Worm (Caenorhabditis elegans) whole organism, L3 larva: ENCODE results near the gene micu-1.

Experiments
- R02D3.7 ChIP-seq: fragments of 150-350 bp; optimal IDR thresholded peaks from 2 replicates; lab custom pipeline; 2014; ENCODE audit warnings: missing biosample characterization, missing genetic modification characterization
- ZK546.5 ChIP-seq: sonication (generic microtip); optimal IDR thresholded peaks from 2 replicates; lab custom pipeline; 2017; ENCODE audit warnings: missing biosample characterization, missing genetic modification characterization
- aly-2 ChIP-seq: fragments of 150-350 bp; optimal IDR thresholded peaks from 2 replicates; lab custom pipeline; 2014; ENCODE audit warnings: missing biosample characterization, missing genetic modification characterization
- ceh-16 ChIP-seq: sonication (generic microtip); optimal IDR thresholded peaks from 2 replicates; lab custom pipeline; 2017; ENCODE audit warnings: missing biosample characterization, missing genetic modification characterization
- ceh-28 ChIP-seq: fragments of 150-350 bp; optimal IDR thresholded peaks from 2 replicates; lab custom pipeline; 2014; ENCODE audit warnings: missing biosample characterization, missing genetic modification reagents, missing genetic modification characterization
- ceh-82 ChIP-seq: fragments of 150-350 bp; optimal IDR thresholded peaks from 2 replicates; lab custom pipeline; 2014; ENCODE audit warnings: missing biosample characterization, missing genetic modification characterization
- ceh-9 ChIP-seq: sonication (generic microtip); optimal IDR thresholded peaks from 2 replicates; lab custom pipeline; 2018; ENCODE audit warnings: missing biosample characterization, missing genetic modification characterization
- daf-12 ChIP-seq: fragments of 150-350 bp; optimal IDR thresholded peaks from 2 replicates; lab custom pipeline; 2014; ENCODE audit warnings: missing biosample characterization, missing genetic modification reagents, missing genetic modification characterization
- egl-27 ChIP-seq: sonication (generic microtip); optimal IDR thresholded peaks from 4 replicates; lab custom pipeline; 2017; ENCODE audit warnings: missing biosample characterization, missing genetic modification reagents, missing genetic modification characterization
- egl-5 ChIP-seq: fragments of 150-350 bp; optimal IDR thresholded peaks from 2 replicates; lab custom pipeline; 2017; ENCODE audit warnings: missing biosample characterization, missing genetic modification reagents, missing genetic modification characterization, inconsistent platforms
- elt-1 ChIP-seq: fragments of 150-350 bp; optimal IDR thresholded peaks from 2 replicates; lab custom pipeline; 2014; ENCODE audit warnings: missing biosample characterization, missing genetic modification characterization
- elt-3 ChIP-seq, 3 experiments: fragments of 150-350 bp in 1 of 3; sonication (generic microtip) in 2 of 3; optimal IDR thresholded peaks; 2 replicates in 2 of 3; 4 replicates in 1 of 3; lab custom pipeline; 2014 to 2017; ENCODE audit warnings: missing biosample characterization in 3 of 3, missing genetic modification characterization in 3 of 3
- eor-1 ChIP-seq, 2 experiments: fragments of 150-350 bp; optimal IDR thresholded peaks; 2 replicates each; lab custom pipeline; 2014 to 2018; ENCODE audit warnings: missing biosample characterization in 2 of 2, missing genetic modification characterization in 2 of 2
- fkh-10 ChIP-seq: sonication (generic microtip); optimal IDR thresholded peaks from 2 replicates; lab custom pipeline; 2017; ENCODE audit warnings: missing biosample characterization, missing genetic modification reagents, missing genetic modification characterization
- fkh-2 ChIP-seq: fragments of 150-350 bp; optimal IDR thresholded peaks from 2 replicates; lab custom pipeline; 2014; ENCODE audit warnings: missing biosample characterization, missing genetic modification reagents, missing genetic modification characterization
- fos-1 ChIP-seq: fragments of 150-350 bp; optimal IDR thresholded peaks from 2 replicates; lab custom pipeline; 2014; ENCODE audit warnings: missing biosample characterization, missing genetic modification characterization
- hmg-11 ChIP-seq: sonication (generic microtip); optimal IDR thresholded peaks from 2 replicates; lab custom pipeline; 2016; ENCODE audit warnings: missing genetic modification characterization, missing compliant biosample characterization
- jun-1 ChIP-seq: fragments of 150-350 bp; optimal IDR thresholded peaks from 2 replicates; lab custom pipeline; 2014; ENCODE audit warnings: missing biosample characterization, missing genetic modification reagents, missing genetic modification characterization
- lin-15B ChIP-seq: fragments of 150-350 bp; optimal IDR thresholded peaks from 2 replicates; lab custom pipeline; 2014; ENCODE audit warnings: missing biosample characterization, missing genetic modification characterization
- lin-39 ChIP-seq: fragments of 150-350 bp; optimal IDR thresholded peaks from 2 replicates; lab custom pipeline; 2018; ENCODE audit warnings: missing biosample characterization, missing genetic modification reagents, missing genetic modification characterization
- lsy-12 ChIP-seq: sonication (generic microtip); optimal IDR thresholded peaks from 2 replicates; lab custom pipeline; 2016; ENCODE audit warnings: mild to moderate bottlenecking, missing genetic modification characterization, missing compliant biosample characterization
- mml-1 ChIP-seq: fragments of 150-350 bp; sonication (generic microtip); optimal IDR thresholded peaks from 3 replicates; lab custom pipeline; 2014; ENCODE audit warnings: missing biosample characterization, missing genetic modification characterization
- nfya-1 ChIP-seq: sonication (generic microtip); optimal IDR thresholded peaks from 2 replicates; lab custom pipeline; 2017; ENCODE audit warnings: missing genetic modification characterization, mild to moderate bottlenecking, missing compliant biosample characterization, antibody characterized with exemption, moderate library complexity; ENCODE audit not compliant: insufficient read depth
- nhr-11 ChIP-seq: fragments of 150-350 bp; optimal IDR thresholded peaks from 2 replicates; lab custom pipeline; 2014; ENCODE audit warnings: missing biosample characterization, missing genetic modification characterization
- nhr-12 ChIP-seq: fragments of 150-350 bp; optimal IDR thresholded peaks from 2 replicates; lab custom pipeline; 2014; ENCODE audit warnings: missing biosample characterization, missing genetic modification characterization
- nhr-23 ChIP-seq: fragments of 150-350 bp; optimal IDR thresholded peaks from 2 replicates; lab custom pipeline; 2014; ENCODE audit warnings: missing biosample characterization, missing genetic modification reagents, missing genetic modification characterization
- nhr-237 ChIP-seq: fragments of 150-350 bp; optimal IDR thresholded peaks from 2 replicates; lab custom pipeline; 2014; ENCODE audit warnings: missing biosample characterization, missing genetic modification characterization
- nhr-43 ChIP-seq: sonication (generic microtip); optimal IDR thresholded peaks from 2 replicates; lab custom pipeline; 2016; ENCODE audit warnings: mild to moderate bottlenecking, missing genetic modification characterization, missing compliant biosample characterization; ENCODE audit not compliant: poor library complexity, severe bottlenecking
- nhr-67 ChIP-seq: fragments of 150-350 bp; optimal IDR thresholded peaks from 2 replicates; lab custom pipeline; 2014; ENCODE audit warnings: missing biosample characterization, missing genetic modification characterization
- nhr-77 ChIP-seq: fragments of 150-350 bp; optimal IDR thresholded peaks from 2 replicates; lab custom pipeline; 2014; ENCODE audit warnings: missing biosample characterization, missing genetic modification characterization
- pha-4 ChIP-seq: fragments of 150-350 bp; optimal IDR thresholded peaks from 2 replicates; lab custom pipeline; 2014; ENCODE audit warnings: missing biosample characterization, missing genetic modification reagents, missing genetic modification characterization
- pqm-1 ChIP-seq: fragments of 150-350 bp; optimal IDR thresholded peaks from 2 replicates; lab custom pipeline; 2017; ENCODE audit warnings: missing biosample characterization, missing genetic modification characterization, inconsistent platforms
- sea-2 ChIP-seq: fragments of 150-350 bp; sonication (generic microtip); optimal IDR thresholded peaks from 4 replicates; lab custom pipeline; 2014; ENCODE audit warnings: missing biosample characterization, missing genetic modification reagents, missing genetic modification characterization
- skn-1 ChIP-seq: fragments of 150-350 bp; optimal IDR thresholded peaks from 2 replicates; lab custom pipeline; 2014; ENCODE audit warnings: missing biosample characterization, missing genetic modification characterization
- snpc-4 ChIP-seq: fragments of 150-350 bp; optimal IDR thresholded peaks from 2 replicates; lab custom pipeline; 2014; ENCODE audit warnings: missing biosample characterization, missing genetic modification characterization
- tbx-2 ChIP-seq: sonication (generic microtip); optimal IDR thresholded peaks from 2 replicates; lab custom pipeline; 2016; ENCODE audit warnings: mild to moderate bottlenecking, missing genetic modification characterization, missing compliant biosample characterization
- unc-62 ChIP-seq: fragments of 150-350 bp; sonication (generic microtip); optimal IDR thresholded peaks from 4 replicates; lab custom pipeline; 2014; ENCODE audit warnings: missing biosample characterization, missing genetic modification reagents, missing genetic modification characterization
- zag-1 ChIP-seq: fragments of 150-350 bp; optimal IDR thresholded peaks from 2 replicates; lab custom pipeline; 2014; ENCODE audit warnings: missing biosample characterization, missing genetic modification characterization
- ztf-11 ChIP-seq: fragments of 150-350 bp; optimal IDR thresholded peaks from 2 replicates; lab custom pipeline; 2014; ENCODE audit warnings: missing biosample characterization, missing genetic modification characterization
- ztf-4 ChIP-seq: fragments of 150-350 bp; optimal IDR thresholded peaks from 2 replicates; lab custom pipeline; 2014; ENCODE audit warnings: missing biosample characterization, missing genetic modification characterization

Gene micu-1

ce11 chrIV:13255886-13256285, 41.8 kb upstream of the micu-1 start, which contains the start of gene bus-12:
bus-12 (plus strand) TSS chrIV:13256186.
- TF ChIP-seq sea-2 (GFP tag; lab: Kevin White, UChicago) (no peak), eor-1 (tag; optimal IDR thresholded peaks at IDR 0.05; lab: Kevin White, UChicago) (no peak), nhr-237 (tag; lab: Kevin White, UChicago) (no peak), ztf-4 (tag; lab: Kevin White, UChicago) (no peak), fkh-2 (tag; lab: Kevin White, UChicago) (no peak), lsy-12 (no peak), hmg-11 (tag; lab: Kevin White, UChicago) (no peak), fkh-10 (GFP tag; lab: Kevin White, UChicago) (no peak), nhr-43 (tag; lab: Kevin White, UChicago) (no peak), ceh-16 (no peak), ZK546.5 (tag; lab: Kevin White, UChicago) (no peak), daf-12 (tag; lab: Kevin White, UChicago) (no peak), jun-1 (no peak), egl-5 (tag; lab: Kevin White, UChicago) (no peak), skn-1 (tag; lab: Kevin White, UChicago) (no peak), R02D3.7 (tag; lab: Kevin White, UChicago) (no peak), ceh-82 (tag; lab: Kevin White, UChicago) (no peak), aly-2 (no peak), nfya-1 (no peak), nhr-12 (no peak)

- TF ChIP-seq mml-1 (no peak), lin-15B (tag; lab: Kevin White, UChicago) (no peak), ceh-16 (no peak), elt-3 (tag; optimal IDR thresholded peaks at IDR 0.05; lab: Kevin White, UChicago) (no peak), zag-1 (tag; lab: Kevin White, UChicago) (no peak), hmg-11 (tag; lab: Kevin White, UChicago) (no peak), nhr-23 (tag; lab: Kevin White, UChicago) (no peak), egl-27 (tag; lab: Kevin White, UChicago) (no peak)
Measured at ce11 chrIV:13258872-13259271, 38.9 kb upstream of the micu-1 start, which contains the start of gene JC8.16. JC8.16 (plus strand) TSS chrIV:13259172.

DNA sequence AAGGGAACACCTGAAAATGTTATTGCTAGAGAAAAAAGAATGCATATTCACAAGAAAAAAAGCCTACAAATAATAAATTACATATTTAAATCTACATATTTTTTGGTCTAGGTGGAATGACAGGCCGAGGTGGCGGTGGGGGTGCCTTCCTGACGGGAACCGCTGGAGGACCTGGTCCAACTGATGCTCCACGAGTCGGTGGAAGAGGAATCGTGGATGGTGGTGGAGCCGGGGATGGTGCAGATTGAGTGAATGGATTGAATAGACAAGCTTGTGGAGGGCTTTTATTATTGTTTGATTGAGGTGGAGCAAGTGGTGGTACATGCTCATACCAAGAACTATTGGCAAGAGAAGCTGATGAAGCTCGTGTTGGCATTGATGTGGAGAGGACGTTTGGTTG, 35.9 kb upstream of the micu-1 start:
- no peak for TF ChIP-seq hmg-11 (tag; lab: Kevin White, UChicago)

ce11 chrIV:13268385-13268784, 29.3 kb upstream of the micu-1 start:
- TF ChIP-seq nfya-1 (peak; percentile 57), nhr-23 (tag; lab: Kevin White, UChicago) (no peak), ceh-9 (no peak), aly-2 (no peak), R02D3.7 (tag; lab: Kevin White, UChicago) (no peak)

DNA sequence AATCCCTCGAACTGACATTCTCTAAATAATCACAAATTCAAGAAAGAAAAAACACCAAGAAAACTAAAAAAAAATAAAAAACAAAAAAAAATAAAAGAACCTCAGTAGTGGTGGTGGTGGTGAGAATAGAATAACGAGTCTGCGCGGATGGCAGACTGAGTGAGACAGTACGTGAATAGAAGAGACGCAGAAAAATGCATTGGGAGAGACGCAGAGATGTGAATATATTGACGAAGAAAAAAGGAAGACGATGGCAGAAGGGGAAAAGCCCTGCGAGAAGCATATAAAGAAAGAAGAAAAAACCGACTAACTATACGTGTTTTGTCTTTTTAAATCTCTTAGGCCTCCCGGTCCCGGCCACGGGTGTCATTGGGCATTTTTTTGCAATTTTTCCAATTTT, 25.2 kb upstream of the micu-1 start, which contains the start of gene unc-26:
TSS of gene unc-26 (minus strand) at position 23 of the 400 bp plus-strand sequence.
- TF ChIP-seq nfya-1 (peak; percentile 80), lin-15B (tag; lab: Kevin White, UChicago) (peak; percentile 17), hmg-11 (tag; lab: Kevin White, UChicago) (peak; percentile 86), lin-39 (peak; percentile 22), egl-5 (tag; lab: Kevin White, UChicago) (peak; percentile 71), eor-1 (tag; optimal IDR thresholded peaks at IDR 0.05; lab: Kevin White, UChicago) (no peak)
- TF ChIP-seq, all 47 proteins: peak for 5

DNA sequence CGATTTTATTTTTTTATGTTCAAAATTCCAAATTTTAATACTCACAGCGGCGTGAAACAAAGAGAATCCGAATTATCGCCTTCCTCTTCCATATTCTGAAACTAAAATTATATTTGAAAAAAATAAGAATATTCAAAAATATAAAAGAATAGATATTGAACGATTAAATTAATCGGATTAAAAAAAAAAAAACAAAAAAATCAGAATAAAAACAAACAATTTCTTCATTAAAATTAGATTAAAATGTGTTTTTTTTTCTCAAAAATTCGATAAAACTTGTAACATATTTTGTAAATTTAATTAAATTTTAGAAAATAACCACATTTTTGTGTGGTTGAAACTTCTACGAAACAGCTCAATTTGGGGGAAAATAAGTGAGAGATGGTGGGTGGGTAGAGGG, 14.9 kb upstream of the micu-1 start, which contains the start of gene cpsf-3:
TSS of gene cpsf-3 (minus strand) at position 101 of the 400 bp plus-strand sequence.
- TF ChIP-seq fos-1 (tag; lab: Kevin White, UChicago): no peak

DNA sequence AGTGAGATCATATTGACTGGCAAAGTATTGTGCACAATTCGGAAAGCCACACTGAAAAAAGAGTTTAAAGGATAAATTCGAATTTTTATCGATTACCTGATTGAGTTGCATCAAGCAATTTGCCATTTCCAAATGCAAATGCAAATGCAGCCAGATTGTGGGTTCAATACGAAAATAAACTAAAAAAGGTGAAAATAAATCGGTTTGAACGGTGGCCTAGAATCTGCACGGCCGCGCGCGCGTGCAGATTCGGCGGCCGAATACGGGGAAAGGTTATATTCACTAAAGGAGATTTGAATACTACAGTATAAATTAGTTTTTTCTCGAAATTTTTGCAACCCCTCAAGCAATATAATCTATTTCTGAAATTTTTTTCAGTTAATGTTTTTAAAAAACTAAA, 8.4 kb upstream of the micu-1 start, which contains the start of gene Y67H2A.10:
TSS of gene Y67H2A.10 (minus strand) at position 184 of the 400 bp plus-strand sequence.
- TF ChIP-seq nhr-77 (tag; lab: Kevin White, UChicago): no peak
- TF ChIP-seq unc-62 (GFP tag; lab: Kevin White, UChicago): no peak
- TF ChIP-seq ceh-16: no peak
- no peak for TF ChIP-seq snpc-4
- TF ChIP-seq egl-5 (tag; lab: Kevin White, UChicago): no peak
- peak; percentile 64 for TF ChIP-seq lin-15B (tag; lab: Kevin White, UChicago)
- TF ChIP-seq nhr-23 (tag; lab: Kevin White, UChicago): no peak
- TF ChIP-seq ceh-28 (tag; lab: Kevin White, UChicago): no peak
- TF ChIP-seq nhr-237 (tag; lab: Kevin White, UChicago): no peak
- TF ChIP-seq ztf-4 (tag; lab: Kevin White, UChicago): no peak
- peak; percentile 45 for TF ChIP-seq pha-4 (tag; lab: Kevin White, UChicago)
- peak; percentile 25 for TF ChIP-seq hmg-11 (tag; lab: Kevin White, UChicago)
- no peak for TF ChIP-seq jun-1
- peak; percentile 78 for TF ChIP-seq lin-39
- TF ChIP-seq R02D3.7 (tag; lab: Kevin White, UChicago): no peak
- TF ChIP-seq tbx-2 (tag; lab: Kevin White, UChicago): no peak
- no peak for TF ChIP-seq nhr-11 (tag; lab: Kevin White, UChicago)
- no peak for TF ChIP-seq pqm-1 (tag; lab: Kevin White, UChicago)
- no peak for TF ChIP-seq nhr-67
- TF ChIP-seq ztf-11 (tag; lab: Kevin White, UChicago): no peak
- no peak for TF ChIP-seq egl-27 (tag; lab: Kevin White, UChicago)
- no peak for TF ChIP-seq elt-1
